Fruit fly (Drosophila melanogaster) ovary, adult (tissue): ENCODE measurements around the gene Gyc89Da.

Source experiments
- CG17801 ChIP-seq: fragments of 200-800 bp; optimal IDR thresholded peaks from 2 replicates; lab custom pipeline; 2019; ENCODE audit warnings: missing biosample characterization, mild to moderate bottlenecking, missing genetic modification characterization, moderate library complexity; ENCODE audit not compliant: partially characterized antibody

Gyc89Da gene

DNA sequence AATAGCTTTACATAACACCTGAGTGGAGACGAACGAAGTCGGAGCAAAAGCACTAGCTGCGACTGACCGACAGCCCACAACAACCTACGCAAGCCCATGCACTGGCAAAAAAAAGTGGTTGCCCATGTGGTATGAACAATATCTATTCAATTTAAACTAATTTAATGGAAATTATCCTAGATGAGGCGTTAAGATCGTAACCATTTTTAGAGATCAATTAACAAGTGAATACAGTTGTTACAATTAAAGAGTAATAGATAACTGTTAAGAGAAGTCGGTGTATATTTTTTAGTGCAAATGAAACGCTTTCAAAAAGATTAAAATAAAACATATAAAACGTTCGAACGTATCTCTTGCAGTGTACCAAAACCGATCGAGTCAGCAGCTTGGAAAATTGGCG is 23.8 kb downstream of the Gyc89Da start:
- peak; percentile 62 for TF ChIP-seq CG17801 (GFP tag; lab: Kevin White, UChicago)

DNA sequence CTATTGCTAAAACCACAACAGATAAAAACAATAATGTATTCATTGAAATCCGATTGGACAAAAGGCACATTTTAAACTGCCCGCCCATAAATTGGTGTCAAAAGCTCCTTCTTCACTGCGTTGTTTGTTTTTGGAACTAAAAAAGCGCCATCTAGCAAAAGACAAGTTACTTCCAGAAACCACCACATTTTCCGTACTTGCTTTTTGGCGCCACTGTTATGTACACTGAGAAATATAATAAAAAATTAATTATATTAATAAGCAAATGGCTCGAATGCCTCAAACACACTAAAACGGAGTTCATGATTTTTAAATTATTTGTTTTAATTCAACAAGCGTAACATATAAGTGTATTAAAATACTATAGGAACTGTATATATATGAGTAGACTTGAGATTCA is 25.0 kb downstream of the Gyc89Da start:
- TF ChIP-seq CG17801 (GFP tag; lab: Kevin White, UChicago), result peak; percentile 7

DNA sequence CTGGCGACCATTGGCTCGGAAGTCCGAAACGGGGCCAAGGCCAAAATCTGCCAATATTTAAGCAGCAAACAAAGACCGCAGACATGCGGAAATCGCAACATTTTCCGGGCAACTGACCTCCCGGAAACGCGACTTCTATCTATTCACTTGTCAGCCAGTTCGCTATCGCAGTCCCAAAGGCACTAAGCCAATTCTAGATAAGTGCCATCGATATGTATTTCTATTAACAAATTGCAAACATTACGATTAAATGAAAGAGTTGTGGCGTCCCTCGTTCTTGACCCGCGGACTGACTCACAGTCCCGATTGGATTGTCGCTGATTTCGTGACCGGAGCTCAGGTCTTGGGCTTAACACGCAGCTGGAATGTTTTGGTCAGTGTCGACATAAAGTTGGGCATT is 26.5 kb downstream of the Gyc89Da start, which contains the start of gene Gr89a:
Gene Gr89a, minus strand, starts transcription at position 101 of the 400 bp plus-strand sequence.
- TF ChIP-seq CG17801 (GFP tag; lab: Kevin White, UChicago), result no peak

DNA sequence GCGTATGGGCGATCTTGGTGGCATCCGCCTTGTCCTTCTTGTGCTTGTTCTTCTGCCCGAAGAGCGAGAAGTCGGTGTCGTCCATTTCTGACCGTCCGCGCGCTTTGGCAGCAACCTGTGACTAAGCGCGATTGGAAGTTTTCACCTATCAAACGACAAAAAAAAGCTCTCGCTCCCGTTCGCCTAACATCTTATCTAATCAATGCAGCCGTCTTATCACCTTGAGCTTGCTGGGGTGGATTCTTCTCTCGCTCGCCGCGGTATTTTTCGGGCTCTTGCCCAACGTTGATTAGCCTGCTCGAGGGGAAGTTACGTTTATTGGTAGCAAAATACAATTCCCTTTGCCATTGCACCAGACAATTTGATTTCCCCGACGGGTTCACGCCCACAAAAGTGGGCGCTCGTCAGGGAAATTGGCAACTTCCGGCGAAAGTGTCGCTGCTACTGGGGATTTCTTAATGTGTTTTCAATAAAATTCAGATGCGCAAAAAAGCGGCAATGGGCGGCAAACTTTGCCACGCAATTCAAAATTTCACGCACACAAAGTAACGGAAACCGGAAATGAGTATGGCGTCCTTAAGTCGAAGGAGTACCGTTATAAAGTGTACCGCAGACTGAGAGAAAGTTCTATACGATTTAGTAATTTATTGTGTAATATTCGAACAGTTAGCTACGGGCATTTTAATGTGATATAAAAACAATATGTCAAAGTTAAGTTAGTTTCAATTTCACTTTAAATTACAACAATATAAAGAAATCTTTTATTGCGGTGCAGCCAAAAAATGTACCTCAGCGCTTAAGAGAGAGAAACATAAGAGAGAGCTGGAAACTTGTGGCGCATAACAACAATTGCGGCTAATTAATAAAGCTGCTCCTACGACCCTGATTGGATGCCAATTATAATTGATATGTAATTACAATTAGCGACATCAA is 28.8 kb downstream of the Gyc89Da start, which contains the start of gene Decay:
Gene Decay, minus strand, starts transcription at position 132 of the 933 bp plus-strand sequence.
- TF ChIP-seq CG17801 (GFP tag; lab: Kevin White, UChicago), result no peak

DNA sequence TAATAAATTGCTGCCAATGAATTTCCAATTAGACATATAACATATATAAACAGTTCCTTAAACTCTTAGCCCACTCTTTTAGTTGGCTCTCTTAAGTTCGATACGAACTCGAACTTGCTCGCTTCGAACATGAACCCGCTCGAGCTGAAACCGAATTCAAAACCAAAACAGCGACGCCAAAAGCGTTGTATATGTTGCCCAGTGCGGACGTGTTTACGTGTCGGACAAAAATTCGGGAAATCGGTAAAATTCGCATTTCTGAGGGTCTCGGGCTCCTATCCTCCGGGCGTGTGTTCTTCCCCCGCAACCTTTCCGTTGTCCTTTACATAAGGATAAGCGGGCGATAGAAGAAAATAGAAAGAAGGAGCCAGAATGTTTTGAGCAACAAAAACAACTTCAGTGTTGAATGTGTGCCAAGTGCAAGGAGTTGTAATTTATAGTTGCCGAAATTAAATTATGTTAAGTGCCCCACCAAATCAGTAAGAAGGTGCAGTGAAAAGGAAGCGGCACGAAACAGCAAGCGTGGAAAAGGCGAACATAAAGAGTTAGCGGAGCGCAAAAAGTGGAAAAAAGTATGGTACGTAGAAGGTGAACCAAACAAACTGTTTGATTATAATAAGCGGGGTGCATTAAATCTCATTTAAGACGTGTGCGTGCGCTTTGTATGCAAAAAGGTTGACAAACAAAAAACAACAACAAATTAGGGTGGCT is 30.3 kb downstream of the Gyc89Da start, which contains the start of gene CG42342:
Gene CG42342, plus strand, starts transcription at position 176 of the 711 bp plus-strand sequence.
- TF ChIP-seq CG17801 (GFP tag; lab: Kevin White, UChicago), result no peak

DNA sequence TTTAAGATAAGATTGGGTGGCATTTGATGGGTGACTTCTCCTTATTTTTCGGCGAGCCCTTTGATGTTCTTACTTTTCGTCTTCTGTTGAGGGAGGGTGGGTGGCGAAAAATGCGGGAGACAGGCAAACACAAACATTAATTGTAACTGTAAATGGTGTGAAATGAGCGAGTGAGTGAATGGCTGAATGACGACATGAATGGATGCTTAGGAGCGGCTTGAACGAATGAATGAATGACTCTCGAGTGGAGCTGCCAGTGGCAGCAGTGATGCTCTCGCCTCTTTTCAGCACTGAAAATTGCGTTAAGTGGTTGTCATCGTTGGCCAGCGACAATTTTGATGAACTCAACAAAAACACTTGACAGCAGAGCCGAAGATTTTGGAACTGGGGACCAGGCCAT is 32.1 kb downstream of the Gyc89Da start:
- no peak for TF ChIP-seq CG17801 (GFP tag; lab: Kevin White, UChicago)

DNA sequence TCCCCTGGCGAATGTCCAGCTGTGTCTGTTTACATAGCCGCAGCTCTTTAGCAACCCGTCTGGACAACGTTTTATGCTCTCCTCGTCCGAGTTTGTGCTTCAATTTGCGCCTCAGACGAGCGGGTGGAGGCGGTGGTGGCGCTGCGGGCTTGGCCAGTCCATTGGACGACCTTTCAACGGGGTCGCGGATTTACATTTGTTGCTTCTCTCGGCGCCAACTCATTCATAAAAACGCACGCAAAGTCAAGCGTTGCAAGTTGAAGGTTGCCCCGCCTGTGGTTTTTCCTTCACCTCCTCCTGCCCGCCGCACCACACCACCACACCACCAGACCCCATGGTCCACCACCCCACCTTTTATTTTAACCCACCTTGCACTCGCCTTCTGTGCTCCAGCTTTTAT is 35.3 kb downstream of the Gyc89Da start:
- TF ChIP-seq CG17801 (GFP tag; lab: Kevin White, UChicago), result no peak

DNA sequence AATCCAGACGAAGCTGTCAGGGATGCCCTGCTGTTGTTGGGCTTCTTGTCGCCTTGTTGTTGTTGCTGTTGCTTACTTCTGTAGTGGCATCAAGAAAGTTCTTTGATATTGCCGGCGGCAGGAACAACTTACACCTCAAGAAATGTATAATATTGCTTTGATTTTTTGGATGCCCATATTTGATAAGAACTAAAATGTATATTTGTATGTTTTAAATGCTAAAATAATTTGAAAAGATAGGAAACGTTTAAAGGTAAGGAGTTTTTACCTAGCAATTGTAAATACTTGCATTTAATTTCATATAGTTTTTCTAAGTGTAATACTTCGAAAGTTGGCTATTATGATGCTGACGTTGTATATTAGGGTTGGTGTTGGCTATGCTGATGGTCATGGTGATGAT is 37.7 kb downstream of the Gyc89Da start:
- TF ChIP-seq CG17801 (GFP tag; lab: Kevin White, UChicago), result no peak

DNA sequence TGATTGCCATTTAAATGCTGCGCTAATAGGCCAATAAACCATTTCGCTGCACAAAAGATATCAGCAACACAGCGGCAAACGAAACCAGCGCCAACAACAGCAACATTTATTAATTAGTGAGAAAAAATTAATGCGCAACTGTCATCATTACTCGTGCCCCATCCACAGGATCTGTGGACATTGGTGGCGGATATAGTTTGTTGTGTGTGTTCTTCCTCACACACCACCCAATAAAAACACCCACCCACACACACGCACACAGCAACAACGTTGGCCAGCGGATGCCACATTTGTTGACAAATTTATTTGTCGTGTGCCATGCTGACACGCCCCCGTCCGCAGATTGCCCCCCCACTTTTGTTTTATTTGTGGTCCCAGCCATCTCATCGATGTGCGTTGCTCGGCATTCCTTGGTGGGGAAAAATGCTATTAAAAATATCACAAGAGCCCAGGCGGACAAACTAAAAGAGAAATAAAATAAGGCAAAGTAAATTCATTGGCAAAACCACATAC is 45.8 kb downstream of the Gyc89Da start:
- TF ChIP-seq CG17801 (GFP tag; lab: Kevin White, UChicago), result no peak

DNA sequence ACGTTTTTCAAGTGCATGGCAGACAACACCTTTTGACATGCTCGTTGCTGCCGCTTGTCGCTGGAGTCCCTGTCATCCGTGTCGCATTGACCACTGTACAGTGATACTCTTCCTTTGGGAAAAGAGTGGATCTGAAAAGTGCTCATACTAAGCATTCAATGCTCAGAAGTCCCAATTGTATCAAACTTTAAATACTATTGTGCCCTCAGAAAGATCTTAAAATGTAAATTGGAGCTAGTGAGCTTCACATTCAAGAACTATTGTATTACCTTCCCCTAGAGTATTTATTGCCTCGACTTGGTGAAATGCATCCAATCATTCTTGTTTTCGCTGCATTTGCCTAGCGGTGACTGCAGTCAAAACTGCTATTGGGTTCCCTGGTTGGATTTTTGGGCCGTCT is 51.0 kb downstream of the Gyc89Da start:
- TF ChIP-seq CG17801 (GFP tag; lab: Kevin White, UChicago), result no peak

DNA sequence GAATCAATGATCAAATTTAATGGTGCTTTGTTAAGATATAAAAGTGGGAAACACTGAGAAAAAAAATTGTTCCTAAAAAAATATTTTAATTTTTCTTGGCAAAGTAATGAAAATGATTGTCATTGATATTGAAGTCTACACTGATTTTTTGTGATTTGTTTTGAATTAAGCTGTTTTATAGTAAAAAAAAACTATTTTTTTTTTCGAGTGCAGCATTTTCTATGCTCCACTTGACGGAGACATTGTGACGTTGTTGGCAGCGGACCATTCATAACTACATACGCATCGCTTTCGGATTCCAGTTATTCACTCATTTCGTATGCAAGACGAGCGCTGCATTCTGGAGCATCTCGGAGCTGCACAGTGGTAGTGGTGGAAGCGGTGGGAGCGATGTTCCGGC is 51.8 kb downstream of the Gyc89Da start:
- TF ChIP-seq CG17801 (GFP tag; lab: Kevin White, UChicago), result no peak

DNA sequence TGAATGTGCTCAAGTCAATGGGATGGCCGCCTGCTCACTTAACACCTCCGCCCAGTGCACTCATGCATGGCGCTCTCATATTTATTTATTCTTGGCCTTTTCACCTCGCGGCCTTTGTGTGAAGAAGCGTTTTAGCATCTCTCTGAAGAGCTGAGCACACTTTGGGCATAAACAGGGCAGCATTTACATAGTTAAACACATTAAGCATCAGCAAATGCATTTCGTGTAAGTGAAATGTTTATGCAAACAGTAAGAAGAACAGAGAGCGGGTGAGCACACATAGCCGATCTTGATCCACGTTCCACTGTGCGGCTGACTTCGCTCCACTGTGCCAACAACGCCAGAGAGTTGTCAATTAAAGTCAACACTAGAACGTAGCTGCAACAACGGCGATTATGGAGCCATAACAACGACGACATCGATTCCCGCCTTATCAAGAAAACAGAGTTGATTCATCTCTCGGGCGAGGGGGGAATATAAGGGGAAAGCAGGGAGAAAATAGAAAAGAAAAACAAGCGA is 52.3 kb downstream of the Gyc89Da start:
- TF ChIP-seq CG17801 (GFP tag; lab: Kevin White, UChicago), result no peak
